Worm (Caenorhabditis elegans) whole organism, mixed stage, embryonic: Measurements from ENCODE around the gene C16C8.9.

Source experiments
- M03D4.4 ChIP-seq: sonication (generic microtip); optimal IDR thresholded peaks from 2 replicates; lab custom pipeline; 2017; ENCODE audit warnings: mild to moderate bottlenecking, missing genetic modification characterization, missing compliant biosample characterization
- blmp-1 ChIP-seq: fragments of 150-350 bp; optimal IDR thresholded peaks from 2 replicates; lab custom pipeline; 2014; ENCODE audit warnings: missing biosample characterization, missing genetic modification characterization
- elt-1 ChIP-seq: sonication (generic microtip); optimal IDR thresholded peaks from 2 replicates; lab custom pipeline; 2017; ENCODE audit warnings: missing genetic modification characterization, mild to moderate bottlenecking, missing compliant biosample characterization, antibody characterized with exemption, moderate library complexity, borderline replicate concordance; ENCODE audit not compliant: insufficient read depth
- nhr-2 ChIP-seq: fragments of 150-350 bp; optimal IDR thresholded peaks from 2 replicates; lab custom pipeline; 2014; ENCODE audit warnings: missing biosample characterization, missing genetic modification characterization
- nhr-76 ChIP-seq: sonication (generic microtip); optimal IDR thresholded peaks from 2 replicates; lab custom pipeline; 2017; ENCODE audit warnings: missing biosample characterization, missing genetic modification characterization
- unc-62 ChIP-seq: fragments of 150-350 bp; optimal IDR thresholded peaks from 2 replicates; lab custom pipeline; 2014; ENCODE audit warnings: missing biosample characterization, missing genetic modification reagents, missing genetic modification characterization

- no peak for TF ChIP-seq unc-62
- no peak for TF ChIP-seq M03D4.4
- TF ChIP-seq blmp-1 (tag; lab: Kevin White, UChicago): no peak
- no peak for TF ChIP-seq nhr-76 (tag; lab: Kevin White, UChicago)
- no peak for TF ChIP-seq elt-1
- no peak for TF ChIP-seq nhr-2 (tag; lab: Kevin White, UChicago)
These were observed 41.7 kb upstream of the C16C8.9 start, which contains the start of gene cyh-1 for ce11 chrII:3504717-3505116.
